Worm (Caenorhabditis elegans): Measurements from ENCODE around the gene hda-5.

The hda-5 gene

ce11 chrII:11756684-11757107, 42.1 kb upstream of the hda-5 start (continued):
- no peak for TF ChIP-seq nhr-237 (tag; optimal IDR thresholded peaks at IDR 0.05)
- TF ChIP-seq C04F5.9 (tag; optimal IDR thresholded peaks at IDR 0.05) = no peak
- peak; percentile 98 for TF ChIP-seq mep-1 (tag; optimal IDR thresholded peaks at IDR 0.05)
- no peak for TF ChIP-seq efl-3 (GFP tag; optimal IDR thresholded peaks at IDR 0.05)
- peak in 1 of 6 experiments; percentile 73 for TF ChIP-seq elt-3 (tag; optimal IDR thresholded peaks at IDR 0.05)
- no peak for TF ChIP-seq hlh-4 (tag; optimal IDR thresholded peaks at IDR 0.05)
- TF ChIP-seq pag-3 (tag; optimal IDR thresholded peaks at IDR 0.05; ENCODE audit: borderline replicate concordance, insufficient read depth) = no peak
- TF ChIP-seq ama-1 (optimal IDR thresholded peaks at IDR 0.05) = peak; percentile 98
- peak; percentile 81 for TF ChIP-seq nhr-71 (tag; optimal IDR thresholded peaks at IDR 0.05)
- no peak for TF ChIP-seq fos-1 (tag; optimal IDR thresholded peaks at IDR 0.05)
- TF ChIP-seq nhr-19 (GFP tag; conservative IDR thresholded peaks at IDR 0.05) = peak; percentile 40
- TF ChIP-seq sup-37 (GFP tag; optimal IDR thresholded peaks at IDR 0.05) = no peak
- TF ChIP-seq lin-14 (GFP tag; optimal IDR thresholded peaks at IDR 0.05) = no peak
- no peak for TF ChIP-seq fkh-4 (tag; optimal IDR thresholded peaks at IDR 0.05; ENCODE audit: borderline replicate concordance)
- no peak for TF ChIP-seq F16B12.6 (tag; optimal IDR thresholded peaks at IDR 0.05)
- TF ChIP-seq lin-35 (GFP tag; optimal IDR thresholded peaks at IDR 0.05) = peak; percentile 31 to 47
- TF ChIP-seq dpl-1 (GFP tag; optimal IDR thresholded peaks at IDR 0.05) = peak in 2 of 3 experiments; percentile 39 to 58
- TF ChIP-seq mdl-1 (tag; optimal IDR thresholded peaks at IDR 0.05) = peak in 1 of 2 experiments; percentile 4
- no peak for TF ChIP-seq alr-1 (tag; optimal IDR thresholded peaks at IDR 0.05; ENCODE audit: borderline replicate concordance)
- no peak for TF ChIP-seq unc-98 (GFP tag; IDR thresholded peaks at IDR 0.05)
- TF ChIP-seq irx-1 (tag; optimal IDR thresholded peaks at IDR 0.05) = no peak
- TF ChIP-seq egl-13 (tag; optimal IDR thresholded peaks at IDR 0.05) = peak; percentile 47
- TF ChIP-seq zip-4 (GFP tag; optimal IDR thresholded peaks at IDR 0.05) = no peak
- TF ChIP-seq sox-4 (tag; optimal IDR thresholded peaks at IDR 0.05) = no peak
- no peak for TF ChIP-seq nhr-84 (tag; optimal IDR thresholded peaks at IDR 0.05)
- peak; percentile 22 for TF ChIP-seq pax-3 (tag; optimal IDR thresholded peaks at IDR 0.05)
- no peak for TF ChIP-seq nhr-28 (tag; optimal IDR thresholded peaks at IDR 0.05)
- no peak for TF ChIP-seq ceh-8 (GFP tag; optimal IDR thresholded peaks at IDR 0.05)
- peak; percentile 66 for TF ChIP-seq snu-23 (GFP tag; optimal IDR thresholded peaks at IDR 0.05)
- TF ChIP-seq grh-1 (GFP tag; IDR thresholded peaks at IDR 0.05) = no peak; the same call in 1 of the 2 replicates
- no peak for TF ChIP-seq sptf-1 (tag; optimal IDR thresholded peaks at IDR 0.05)
- TF ChIP-seq isw-1 (GFP tag; IDR thresholded peaks at IDR 0.05) = no peak
- no peak for TF ChIP-seq fkh-10 (GFP tag; optimal IDR thresholded peaks at IDR 0.05)
- TF ChIP-seq snpc-4 (tag; optimal IDR thresholded peaks at IDR 0.05) = peak; percentile 55
- no peak for TF ChIP-seq hlh-17 (GFP tag; optimal IDR thresholded peaks at IDR 0.05; ENCODE audit: borderline replicate concordance)
- no peak for TF ChIP-seq unc-130 (tag; optimal IDR thresholded peaks at IDR 0.05)
- TF ChIP-seq egl-27 (tag; optimal IDR thresholded peaks at IDR 0.05) = no peak
- TF ChIP-seq C16A3.4 (tag; optimal IDR thresholded peaks at IDR 0.05) = no peak
- TF ChIP-seq unc-62 (GFP tag; optimal IDR thresholded peaks at IDR 0.05) = no peak
- TF ChIP-seq nhr-85 (tag) = peak; percentile 77
- TF ChIP-seq ets-5 (GFP tag; IDR thresholded peaks at IDR 0.05) = no peak
- TF ChIP-seq elt-2 (tag; optimal IDR thresholded peaks at IDR 0.05) = no peak
- peak; percentile 91 for TF ChIP-seq skn-1 (tag; optimal IDR thresholded peaks at IDR 0.05)
- TF ChIP-seq nhr-12 (tag; optimal IDR thresholded peaks at IDR 0.05) = no peak
- no peak for TF ChIP-seq pqm-1 (tag; optimal IDR thresholded peaks at IDR 0.05)
- peak; percentile 35 for TF ChIP-seq swsn-7 (tag; optimal IDR thresholded peaks at IDR 0.05)
- no peak for TF ChIP-seq tlp-1 (tag; optimal IDR thresholded peaks at IDR 0.05)
- no peak for TF ChIP-seq Y116A8C.19 (tag; optimal IDR thresholded peaks at IDR 0.05; ENCODE audit: borderline replicate concordance)
- TF ChIP-seq tbx-2 (tag; optimal IDR thresholded peaks at IDR 0.05) = no peak
- TF ChIP-seq blmp-1 (tag; optimal IDR thresholded peaks at IDR 0.05) = no peak
- no peak for TF ChIP-seq hpl-2 (GFP tag; optimal IDR thresholded peaks at IDR 0.05)

All from whole organism, L1 larva.